Fruit fly (Drosophila melanogaster): Measurements from ENCODE around the gene Cpr65Ea.

The Cpr65Ea gene

dm6 chr3L:7113010-7113409 is 26.6 kb upstream of the Cpr65Ea start:
- TF ChIP-seq rgr (GFP tag; optimal IDR thresholded peaks at IDR 0.05) (peak; percentile 18), Rel (GFP tag; optimal IDR thresholded peaks at IDR 0.05) (no peak), Rel (tag; optimal IDR thresholded peaks at IDR 0.05) (no peak), HLH106 (tag; optimal IDR thresholded peaks at IDR 0.05) (peak; percentile 57), dsf (GFP tag; optimal IDR thresholded peaks at IDR 0.05; ENCODE audit: borderline replicate concordance) (no peak), woc (GFP tag; optimal IDR thresholded peaks at IDR 0.05) (peak; percentile 43), Sp1 (GFP tag; optimal IDR thresholded peaks at IDR 0.05) (peak; percentile 37), ey (GFP tag; optimal IDR thresholded peaks at IDR 0.05) (peak; percentile 39), foxo (GFP tag; optimal IDR thresholded peaks at IDR 0.05) (peak in 1 of 2 experiments; percentile 47), lola (GFP tag; optimal IDR thresholded peaks at IDR 0.05) (no peak), OdsH (GFP tag; optimal IDR thresholded peaks at IDR 0.05) (peak; percentile 27), br (GFP tag; optimal IDR thresholded peaks at IDR 0.05) (peak; percentile 35), h (GFP tag; optimal IDR thresholded peaks at IDR 0.05) (peak; percentile 47), fru (GFP tag; optimal IDR thresholded peaks at IDR 0.05) (peak; percentile 70)

dm6 chr3L:7105693-7106092 is 19.3 kb upstream of the Cpr65Ea start:
- no peak for TF ChIP-seq Dif (GFP tag; optimal IDR thresholded peaks at IDR 0.05; ENCODE audit: partially characterized antibody)
- TF ChIP-seq Dfd (GFP tag; optimal IDR thresholded peaks at IDR 0.05): no peak
- no peak for TF ChIP-seq dmrt93B (GFP tag; optimal IDR thresholded peaks at IDR 0.05)
- no peak for TF ChIP-seq woc (GFP tag; optimal IDR thresholded peaks at IDR 0.05)
- TF ChIP-seq dl (GFP tag; optimal IDR thresholded peaks at IDR 0.05; ENCODE audit: insufficient read depth in 1 of 2, partially characterized antibody in 2 of 2): no peak
- no peak for TF ChIP-seq brk (GFP tag; optimal IDR thresholded peaks at IDR 0.05)
- TF ChIP-seq lola (GFP tag; optimal IDR thresholded peaks at IDR 0.05): no peak
- no peak for TF ChIP-seq Hr78 (GFP tag; optimal IDR thresholded peaks at IDR 0.05)
- TF ChIP-seq rgr (GFP tag; optimal IDR thresholded peaks at IDR 0.05): no peak
- no peak for TF ChIP-seq fru (GFP tag; optimal IDR thresholded peaks at IDR 0.05)
- no peak for TF ChIP-seq ey (GFP tag; optimal IDR thresholded peaks at IDR 0.05)
- TF ChIP-seq Abd-B (GFP tag; optimal IDR thresholded peaks at IDR 0.05): no peak
- no peak for TF ChIP-seq jim (GFP tag; optimal IDR thresholded peaks at IDR 0.05)
- TF ChIP-seq psq (GFP tag; optimal IDR thresholded peaks at IDR 0.05): no peak
- no peak for TF ChIP-seq sv (GFP tag; optimal IDR thresholded peaks at IDR 0.05)
- TF ChIP-seq Vsx2 (GFP tag; optimal IDR thresholded peaks at IDR 0.05; ENCODE audit: partially characterized antibody): no peak

dm6 chr3L:7104485-7104884 is 18.1 kb upstream of the Cpr65Ea start:
- no peak for TF ChIP-seq tai (GFP tag; optimal IDR thresholded peaks at IDR 0.05)

DNA sequence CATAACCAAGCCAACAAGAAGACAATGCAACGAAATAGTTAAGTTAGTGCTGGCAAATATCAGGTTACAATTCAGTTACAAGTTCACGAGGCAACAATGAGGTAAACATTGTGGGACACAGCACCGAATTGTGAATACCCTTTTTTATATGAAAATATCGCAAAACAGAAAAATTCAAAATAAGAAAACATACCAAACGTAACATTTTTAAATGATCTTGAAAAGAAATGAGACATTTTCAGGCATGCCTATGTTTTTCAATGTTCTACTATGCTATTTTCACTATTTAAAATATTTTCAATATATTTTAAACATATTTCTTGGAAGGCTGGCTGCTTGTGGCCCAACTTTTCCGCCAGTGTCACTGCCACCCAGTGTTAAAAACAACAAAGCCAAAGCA is 17.5 kb upstream of the Cpr65Ea start:
- no peak for TF ChIP-seq Dif (GFP tag; optimal IDR thresholded peaks at IDR 0.05; ENCODE audit: partially characterized antibody)
- TF ChIP-seq Hr78 (GFP tag; optimal IDR thresholded peaks at IDR 0.05): no peak
- no peak for TF ChIP-seq CrebA (GFP tag; optimal IDR thresholded peaks at IDR 0.05; ENCODE audit: borderline replicate concordance)
- TF ChIP-seq sv (GFP tag; optimal IDR thresholded peaks at IDR 0.05): no peak
- TF ChIP-seq rgr (GFP tag; optimal IDR thresholded peaks at IDR 0.05): no peak
- no peak for TF ChIP-seq OdsH (GFP tag; optimal IDR thresholded peaks at IDR 0.05)
- TF ChIP-seq h (GFP tag; optimal IDR thresholded peaks at IDR 0.05): no peak
- TF ChIP-seq usp (GFP tag; optimal IDR thresholded peaks at IDR 0.05): no peak
- no peak for TF ChIP-seq N (GFP tag; optimal IDR thresholded peaks at IDR 0.05)
- no peak for TF ChIP-seq Myc (optimal IDR thresholded peaks at IDR 0.05)
- no peak for TF ChIP-seq GATAd (GFP tag; optimal IDR thresholded peaks at IDR 0.05)
- TF ChIP-seq lola (GFP tag; optimal IDR thresholded peaks at IDR 0.05): no peak
- no peak for TF ChIP-seq ey (GFP tag; optimal IDR thresholded peaks at IDR 0.05)
- TF ChIP-seq psq (GFP tag; optimal IDR thresholded peaks at IDR 0.05): no peak
- no peak for TF ChIP-seq Abd-B (GFP tag; optimal IDR thresholded peaks at IDR 0.05)
- TF ChIP-seq CG32264 (GFP tag; optimal IDR thresholded peaks at IDR 0.05): no peak
- TF ChIP-seq sage (GFP tag; optimal IDR thresholded peaks at IDR 0.05): no peak
- TF ChIP-seq dsf (GFP tag; optimal IDR thresholded peaks at IDR 0.05; ENCODE audit: borderline replicate concordance): no peak
- TF ChIP-seq Mio (GFP tag; optimal IDR thresholded peaks at IDR 0.05): no peak

Measured in whole organism, wandering third instar larva.